Worm (Caenorhabditis elegans): ENCODE measurements around the gene plc-2.

DNA sequence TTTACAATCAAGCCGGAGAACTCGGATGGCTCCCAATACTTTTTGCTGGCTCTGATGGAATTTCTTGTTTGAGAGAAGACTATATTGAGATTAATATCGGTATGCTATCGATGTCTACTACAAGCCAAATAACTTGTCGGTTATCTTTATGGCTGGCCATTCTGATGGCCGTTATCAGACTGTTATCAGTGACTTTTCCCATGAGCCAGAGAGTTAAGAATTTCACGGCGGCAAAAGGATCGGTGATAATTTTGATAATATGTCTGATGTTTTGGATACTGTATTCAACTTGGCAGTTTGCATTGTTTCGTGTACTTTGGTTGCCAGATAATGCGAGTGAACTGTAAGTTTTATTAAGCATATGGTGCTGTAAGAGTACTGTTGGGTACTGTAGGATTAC, 33.8 kb downstream of the plc-2 start:
- no peak for TF ChIP-seq mbf-1 (tag; optimal IDR thresholded peaks at IDR 0.05)
- no peak for TF ChIP-seq snpc-4 (tag; optimal IDR thresholded peaks at IDR 0.05)
- no peak for TF ChIP-seq lin-39 (tag; optimal IDR thresholded peaks at IDR 0.05)
- no peak for TF ChIP-seq aly-2 (tag; optimal IDR thresholded peaks at IDR 0.05)
- TF ChIP-seq R02D3.7 (tag; optimal IDR thresholded peaks at IDR 0.05) = no peak
- no peak for TF ChIP-seq unc-62 (GFP tag; optimal IDR thresholded peaks at IDR 0.05)
- TF ChIP-seq unc-39 (tag; optimal IDR thresholded peaks at IDR 0.05) = no peak
- TF ChIP-seq nhr-10 (tag; optimal IDR thresholded peaks at IDR 0.05) = no peak
- TF ChIP-seq mab-5 (tag; optimal IDR thresholded peaks at IDR 0.05) = no peak
- no peak for TF ChIP-seq lin-13 (GFP tag; optimal IDR thresholded peaks at IDR 0.05)
- TF ChIP-seq nhr-21 (tag; optimal IDR thresholded peaks at IDR 0.05) = no peak

Data from whole organism, L2 larva.